Worm (Caenorhabditis elegans): ENCODE results near the gene K07H8.5.

K07H8.5 gene

ce11 chrIV:8229523-8229922 lies 38.6 kb upstream of the K07H8.5 start (continued):
- TF ChIP-seq Y79H2A.3 (GFP tag; conservative IDR thresholded peaks at IDR 0.05), result no peak
- TF ChIP-seq egrh-3 (GFP tag; IDR thresholded peaks at IDR 0.05), result no peak
- no peak for TF ChIP-seq ceh-27 (GFP tag; optimal IDR thresholded peaks at IDR 0.05)
- no peak for TF ChIP-seq snpc-4 (GFP tag; optimal IDR thresholded peaks at IDR 0.05)
- TF ChIP-seq snpc-4 (tag; optimal IDR thresholded peaks at IDR 0.05), result peak in 2 of 4 experiments; percentile 53
- TF ChIP-seq bed-2 (GFP tag; IDR thresholded peaks at IDR 0.05), result no peak
- no peak for TF ChIP-seq ztf-28 (GFP tag; IDR thresholded peaks at IDR 0.05)
- TF ChIP-seq lin-35 (GFP tag; optimal IDR thresholded peaks at IDR 0.05), result no peak
- TF ChIP-seq F49E8.2 (tag; optimal IDR thresholded peaks at IDR 0.05; ENCODE audit: insufficient read depth), result no peak
- no peak for TF ChIP-seq dpff-1 (tag; optimal IDR thresholded peaks at IDR 0.05)
- no peak for TF ChIP-seq mel-28 (tag; optimal IDR thresholded peaks at IDR 0.05; ENCODE audit: borderline replicate concordance)
- no peak for TF ChIP-seq nfya-2 (GFP tag; IDR thresholded peaks at IDR 0.05)
- TF ChIP-seq athp-1 (tag; optimal IDR thresholded peaks at IDR 0.05), result no peak
- TF ChIP-seq aptf-2 (GFP tag; conservative IDR thresholded peaks at IDR 0.05), result no peak
- no peak for TF ChIP-seq K11D2.4 (GFP tag; IDR thresholded peaks at IDR 0.05)
- TF ChIP-seq zim-3 (tag; optimal IDR thresholded peaks at IDR 0.05), result no peak
- no peak for TF ChIP-seq akir-1 (GFP tag; optimal IDR thresholded peaks at IDR 0.05)
- no peak for TF ChIP-seq pbrm-1 (GFP tag; IDR thresholded peaks at IDR 0.05)
- no peak for TF ChIP-seq B0019.2 (GFP tag; conservative IDR thresholded peaks at IDR 0.05)
- peak; percentile 15 for TF ChIP-seq madf-10 (tag; optimal IDR thresholded peaks at IDR 0.05)
- no peak for TF ChIP-seq Y53G8AR.9 (GFP tag; conservative IDR thresholded peaks at IDR 0.05)
- no peak for TF ChIP-seq ZK185.1 (tag; optimal IDR thresholded peaks at IDR 0.05; ENCODE audit: poor library complexity, severe bottlenecking)
- no peak for TF ChIP-seq attf-6 (GFP tag; IDR thresholded peaks at IDR 0.05)
- no peak for TF ChIP-seq hlh-26 (GFP tag; conservative IDR thresholded peaks at IDR 0.05)
- peak; percentile 83 for TF ChIP-seq atf-7 (tag; optimal IDR thresholded peaks at IDR 0.05)
- no peak for TF ChIP-seq ccch-3 (GFP tag; optimal IDR thresholded peaks at IDR 0.05)
- TF ChIP-seq dpl-1 (GFP tag; optimal IDR thresholded peaks at IDR 0.05), result no peak
- no peak for TF ChIP-seq snpc-1.1 (tag; optimal IDR thresholded peaks at IDR 0.05; ENCODE audit: insufficient read depth)
- TF ChIP-seq B0035.1 (tag; optimal IDR thresholded peaks at IDR 0.05), result no peak
- TF ChIP-seq somi-1 (GFP tag; optimal IDR thresholded peaks at IDR 0.05), result no peak
- peak; percentile 9 for TF ChIP-seq tbp1 (GFP tag; optimal IDR thresholded peaks at IDR 0.05)
- TF ChIP-seq lir-1 (GFP tag; conservative IDR thresholded peaks at IDR 0.05), result no peak
- no peak for TF ChIP-seq cebp-2 (GFP tag; IDR thresholded peaks at IDR 0.05)
- peak; percentile 45 for TF ChIP-seq mcd-1 (GFP tag; IDR thresholded peaks at IDR 0.05)
- no peak for TF ChIP-seq Y95B8A.8 (GFP tag; IDR thresholded peaks at IDR 0.05)
- no peak for TF ChIP-seq F39B2.1 (GFP tag; IDR thresholded peaks at IDR 0.05)
- TF ChIP-seq die-1 (tag; optimal IDR thresholded peaks at IDR 0.05), result no peak
- TF ChIP-seq lin-26 (GFP tag; IDR thresholded peaks at IDR 0.05), result no peak
- TF ChIP-seq ceh-58 (GFP tag; IDR thresholded peaks at IDR 0.05), result no peak
- TF ChIP-seq rpc-1 (optimal IDR thresholded peaks at IDR 0.05), result no peak
- no peak for TF ChIP-seq rpc-1 (tag; optimal IDR thresholded peaks at IDR 0.05)
- no peak for TF ChIP-seq hsf-1 (GFP tag; IDR thresholded peaks at IDR 0.05)
- no peak for TF ChIP-seq F52B5.7 (tag; optimal IDR thresholded peaks at IDR 0.05)
- no peak for TF ChIP-seq F33H1.4 (GFP tag; IDR thresholded peaks at IDR 0.05)
- TF ChIP-seq let-607 (tag; optimal IDR thresholded peaks at IDR 0.05), result peak in 1 of 2 experiments; percentile 14
- no peak for TF ChIP-seq F10E7.11 (tag; optimal IDR thresholded peaks at IDR 0.05)
- TF ChIP-seq nhr-179 (tag; optimal IDR thresholded peaks at IDR 0.05), result no peak
- no peak for TF ChIP-seq F22D6.2 (tag; optimal IDR thresholded peaks at IDR 0.05)
- no peak for TF ChIP-seq fkh-3 (tag; optimal IDR thresholded peaks at IDR 0.05)
- TF ChIP-seq K12H6.12 (tag; optimal IDR thresholded peaks at IDR 0.05), result no peak

Data from whole organism, young adult.